Fruit fly (Drosophila melanogaster) whole organism, embryonic: ENCODE data around the gene dbe.

ENCODE experiments used
- Adf1 ChIP-seq: fragments of 200-800 bp; sonication (Bioruptor generic); IDR thresholded peaks from 2 replicates; pipeline ENCODE4 v1.3.6; 2022; ENCODE audit warnings: missing biosample characterization, missing genetic modification characterization
- Antp ChIP-seq: fragments of 200-800 bp; sonication (Bioruptor generic); optimal IDR thresholded peaks from 3 replicates; lab custom pipeline; 2016; ENCODE audit warnings: missing biosample characterization, missing genetic modification characterization
- C15 ChIP-seq: fragments of 200-800 bp; sonication (Bioruptor generic); IDR thresholded peaks from 3 replicates; pipeline ENCODE4 v1.3.6; 2022; ENCODE audit warnings: missing biosample characterization, missing genetic modification characterization
- CG10267 ChIP-seq: fragments of 200-800 bp; sonication (Bioruptor generic); optimal IDR thresholded peaks from 2 replicates; lab custom pipeline; 2018; ENCODE audit warnings: missing biosample characterization, mild to moderate bottlenecking, missing genetic modification characterization, moderate library complexity
- CG10321 ChIP-seq: fragments of 200-800 bp; sonication (Bioruptor generic); IDR thresholded peaks from 2 replicates; pipeline ENCODE4 v1.3.6; 2022; ENCODE audit warnings: missing biosample characterization, missing genetic modification characterization
- CG10462 ChIP-seq: fragments of 200-800 bp; sonication (Bioruptor generic); optimal IDR thresholded peaks from 2 replicates; lab custom pipeline; 2016; ENCODE audit warnings: missing biosample characterization, missing genetic modification characterization
- CG11247 ChIP-seq: fragments of 200-800 bp; sonication (Bioruptor generic); IDR thresholded peaks from 2 replicates; pipeline ENCODE4 v1.3.6; 2022; ENCODE audit warnings: missing biosample characterization, missing genetic modification characterization
- CG11398 ChIP-seq: fragments of 200-800 bp; sonication (Bioruptor generic); optimal IDR thresholded peaks from 2 replicates; lab custom pipeline; 2016; ENCODE audit warnings: missing biosample characterization, missing genetic modification characterization
- CG11504 ChIP-seq: fragments of 200-800 bp; sonication (Bioruptor generic); optimal IDR thresholded peaks from 3 replicates; lab custom pipeline; 2019; ENCODE audit warnings: missing biosample characterization, mild to moderate bottlenecking, missing genetic modification characterization, moderate library complexity
- CG11560 ChIP-seq: fragments of 200-800 bp; sonication (Bioruptor generic); IDR thresholded peaks from 3 replicates; pipeline ENCODE4 v1.3.6; 2022; ENCODE audit warnings: missing biosample characterization, missing genetic modification characterization
- CG11696 ChIP-seq: fragments of 200-800 bp; sonication (Bioruptor generic); IDR thresholded peaks from 2 replicates; pipeline ENCODE4 v1.3.6; 2022; ENCODE audit warnings: missing biosample characterization, missing genetic modification characterization
- CG1233 ChIP-seq: fragments of 200-800 bp; sonication (Bioruptor generic); optimal IDR thresholded peaks from 4 replicates; lab custom pipeline; 2018; ENCODE audit warnings: missing biosample characterization, mild to moderate bottlenecking, missing genetic modification characterization
- CG13296 ChIP-seq: fragments of 200-800 bp; sonication (Bioruptor generic); optimal IDR thresholded peaks from 3 replicates; lab custom pipeline; 2018; ENCODE audit warnings: missing biosample characterization, mild to moderate bottlenecking, missing genetic modification characterization
- CG13424 ChIP-seq: fragments of 200-800 bp; sonication (Bioruptor generic); optimal IDR thresholded peaks from 2 replicates; lab custom pipeline; 2019; ENCODE audit warnings: missing biosample characterization, mild to moderate bottlenecking, missing genetic modification characterization, moderate library complexity
- CG17361 ChIP-seq: fragments of 200-800 bp; sonication (Bioruptor generic); IDR thresholded peaks from 3 replicates; pipeline ENCODE4 v1.3.6; 2022; ENCODE audit warnings: missing biosample characterization, missing genetic modification characterization
- CG3407 ChIP-seq: fragments of 200-800 bp; sonication (Bioruptor generic); optimal IDR thresholded peaks from 2 replicates; lab custom pipeline; 2018; ENCODE audit warnings: missing biosample characterization, mild to moderate bottlenecking, missing genetic modification characterization
- CG3838 ChIP-seq: fragments of 200-800 bp; sonication (Bioruptor generic); optimal IDR thresholded peaks from 3 replicates; lab custom pipeline; 2016; ENCODE audit warnings: missing biosample characterization, missing genetic modification characterization
- CG4617 ChIP-seq: fragments of 200-800 bp; sonication (Bioruptor generic); optimal IDR thresholded peaks from 3 replicates; lab custom pipeline; 2016; ENCODE audit warnings: missing biosample characterization, missing genetic modification characterization, borderline replicate concordance
- CG6854 ChIP-seq: fragments of 200-800 bp; sonication (Bioruptor generic); optimal IDR thresholded peaks from 3 replicates; lab custom pipeline; 2017; ENCODE audit warnings: missing biosample characterization, mild to moderate bottlenecking, missing genetic modification characterization
- CG7271 ChIP-seq: fragments of 200-800 bp; sonication (Bioruptor generic); optimal IDR thresholded peaks from 2 replicates; lab custom pipeline; 2018; ENCODE audit warnings: missing biosample characterization, mild to moderate bottlenecking, missing genetic modification characterization, moderate library complexity
- CG8089 ChIP-seq: fragments of 200-800 bp; sonication (Bioruptor generic); optimal IDR thresholded peaks from 3 replicates; lab custom pipeline; 2016; ENCODE audit warnings: missing biosample characterization, missing genetic modification characterization
- CG8924 ChIP-seq: fragments of 200-800 bp; optimal IDR thresholded peaks from 3 replicates; lab custom pipeline; 2019; ENCODE audit warnings: missing biosample characterization, mild to moderate bottlenecking, missing genetic modification characterization, moderate library complexity
- CrebB ChIP-seq: fragments of 200-800 bp; sonication (Bioruptor generic); optimal IDR thresholded peaks from 3 replicates; lab custom pipeline; 2018; ENCODE audit warnings: missing biosample characterization, mild to moderate bottlenecking, missing genetic modification characterization
- Gug ChIP-seq: fragments of 200-800 bp; sonication (Bioruptor generic); IDR thresholded peaks from 4 replicates; pipeline ENCODE4 v1.3.6; 2022; ENCODE audit warnings: missing biosample characterization, missing genetic modification characterization
- H2.0 ChIP-seq: fragments of 200-800 bp; sonication (Bioruptor generic); IDR thresholded peaks from 2 replicates; pipeline ENCODE4 v1.3.6; 2022; ENCODE audit warnings: missing biosample characterization, missing genetic modification characterization
- Meics ChIP-seq: fragments of 200-800 bp; sonication (Bioruptor generic); optimal IDR thresholded peaks from 2 replicates; lab custom pipeline; 2017; ENCODE audit warnings: missing biosample characterization, mild to moderate bottlenecking, missing genetic modification characterization
- Neu2 ChIP-seq: fragments of 200-800 bp; sonication (Bioruptor generic); optimal IDR thresholded peaks from 3 replicates; lab custom pipeline; 2016; ENCODE audit warnings: missing biosample characterization, missing genetic modification characterization, borderline replicate concordance
- Spps ChIP-seq: fragments of 200-800 bp; sonication (Bioruptor generic); optimal IDR thresholded peaks from 2 replicates; lab custom pipeline; 2018; ENCODE audit warnings: missing biosample characterization, mild to moderate bottlenecking, missing genetic modification characterization
- Sry-δ ChIP-seq: fragments of 200-800 bp; sonication (Bioruptor generic); optimal IDR thresholded peaks from 2 replicates; lab custom pipeline; 2016; ENCODE audit warnings: missing biosample characterization, missing genetic modification characterization
- Xbp1 ChIP-seq: fragments of 200-800 bp; sonication (Bioruptor generic); optimal IDR thresholded peaks from 3 replicates; lab custom pipeline; 2016; ENCODE audit warnings: missing biosample characterization, mild to moderate bottlenecking, missing genetic modification characterization
- Xrp1 ChIP-seq: fragments of 200-800 bp; sonication (Bioruptor generic); IDR thresholded peaks from 2 replicates; pipeline ENCODE4 v1.3.6; 2022; ENCODE audit warnings: missing biosample characterization, missing genetic modification characterization
- ap ChIP-seq: fragments of 200-800 bp; sonication (Bioruptor generic); IDR thresholded peaks from 2 replicates; pipeline ENCODE4 v1.3.6; 2022; ENCODE audit warnings: missing biosample characterization, missing genetic modification characterization
- bcd ChIP-seq: fragments of 200-800 bp; sonication (Bioruptor generic); optimal IDR thresholded peaks from 2 replicates; lab custom pipeline; 2017; ENCODE audit warnings: missing biosample characterization, mild to moderate bottlenecking, missing genetic modification characterization
- cad ChIP-seq: fragments of >200 bp; optimal IDR thresholded peaks from 2 replicates; lab custom pipeline; 2017; ENCODE audit warnings: missing biosample characterization, missing genetic modification characterization
- cato ChIP-seq: fragments of 200-800 bp; sonication (Bioruptor generic); optimal IDR thresholded peaks from 2 replicates; lab custom pipeline; 2016; ENCODE audit warnings: missing biosample characterization, missing genetic modification characterization, borderline replicate concordance
- disco-r ChIP-seq: fragments of 200-800 bp; sonication (Bioruptor generic); optimal IDR thresholded peaks from 2 replicates; lab custom pipeline; 2016; ENCODE audit warnings: missing biosample characterization, missing genetic modification characterization
- dmrt99B ChIP-seq: fragments of 200-800 bp; sonication (Bioruptor generic); optimal IDR thresholded peaks from 2 replicates; lab custom pipeline; 2018; ENCODE audit warnings: missing biosample characterization, mild to moderate bottlenecking, missing genetic modification characterization, moderate library complexity
- gsb ChIP-seq: fragments of 200-800 bp; sonication (Bioruptor generic); IDR thresholded peaks from 2 replicates; pipeline ENCODE4 v1.3.6; 2022; ENCODE audit warnings: missing biosample characterization, missing genetic modification characterization
- hkb ChIP-seq, 2 experiments: fragments of 200-800 bp in 1 of 2; fragments of >200 bp in 1 of 2; sonication (Bioruptor generic) in 1 of 2; IDR thresholded peaks in 1 of 2; optimal IDR thresholded peaks in 1 of 2; 2 replicates each; pipeline versions ENCODE4 v1.3.6 to Lab custom; 2017 to 2022; ENCODE audit warnings: missing biosample characterization in 1 of 2, missing genetic modification characterization in 1 of 2
- lmd ChIP-seq: fragments of 200-800 bp; sonication (Bioruptor generic); IDR thresholded peaks from 2 replicates; pipeline ENCODE4 v1.3.6; 2022; ENCODE audit warnings: missing biosample characterization, missing genetic modification characterization
- nerfin-2 ChIP-seq: fragments of 200-800 bp; sonication (Bioruptor generic); IDR thresholded peaks from 2 replicates; pipeline ENCODE4 v1.3.6; 2022; ENCODE audit warnings: missing biosample characterization, missing genetic modification characterization; ENCODE audit not compliant: partially characterized antibody
- odd ChIP-seq: fragments of 200-800 bp; sonication (Bioruptor generic); optimal IDR thresholded peaks from 2 replicates; lab custom pipeline; 2017; ENCODE audit warnings: missing biosample characterization, mild to moderate bottlenecking, missing genetic modification characterization
- pan ChIP-seq, 4 experiments: fragments of >200 bp in 3 of 4; fragments of 200-800 bp in 1 of 4; sonication (Bioruptor generic) in 1 of 4; optimal IDR thresholded peaks in 3 of 4; IDR thresholded peaks in 1 of 4; 2 replicates each; pipeline versions ENCODE4 v1.3.6 to Lab custom; 2017 to 2022; ENCODE audit warnings: missing biosample characterization in 2 of 4, missing genetic modification characterization in 2 of 4, mixed read lengths in 1 of 4
- pfk ChIP-seq: fragments of 200-800 bp; sonication (Bioruptor generic); optimal IDR thresholded peaks from 2 replicates; lab custom pipeline; 2018; ENCODE audit warnings: missing biosample characterization, mild to moderate bottlenecking, missing genetic modification characterization, moderate library complexity
- prd ChIP-seq, 3 experiments: fragments of >200 bp in 2 of 3; fragments of 200-800 bp in 1 of 3; sonication (Bioruptor generic) in 1 of 3; optimal IDR thresholded peaks in 2 of 3; IDR thresholded peaks in 1 of 3; 2 replicates in 2 of 3; 3 replicates in 1 of 3; pipeline versions ENCODE4 v1.3.6 to Lab custom; 2017 to 2022; ENCODE audit warnings: missing biosample characterization in 1 of 3, missing genetic modification characterization in 1 of 3
- sna ChIP-seq: fragments of 200-800 bp; sonication (Bioruptor generic); IDR thresholded peaks from 2 replicates; pipeline ENCODE4 v1.3.6; 2022; ENCODE audit warnings: missing biosample characterization, missing genetic modification characterization; ENCODE audit not compliant: partially characterized antibody
- tin ChIP-seq: fragments of 200-800 bp; sonication (Bioruptor generic); optimal IDR thresholded peaks from 3 replicates; lab custom pipeline; 2016; ENCODE audit warnings: missing biosample characterization, missing genetic modification characterization
- zf30C ChIP-seq: fragments of 200-800 bp; sonication (Bioruptor generic); optimal IDR thresholded peaks from 3 replicates; lab custom pipeline; 2018; ENCODE audit warnings: missing biosample characterization, mild to moderate bottlenecking, missing genetic modification characterization

dbe gene

dm6 chr2L:845341-846004 is 24.2 kb downstream of the dbe start (continued):
- peak; percentile 88; the same call in 3 of the 4 replicates for TF ChIP-seq Gug (GFP tag; lab: Robert Waterston, UW)
- TF ChIP-seq CG4617 (GFP tag; lab: Kevin White, UChicago): peak; percentile 38
- TF ChIP-seq zf30C (GFP tag; lab: Kevin White, UChicago): peak; percentile 64
- no peak for TF ChIP-seq prd (optimal IDR thresholded peaks at IDR 0.05; lab: Kevin White, UChicago)
- TF ChIP-seq prd (GFP tag; IDR thresholded peaks at IDR 0.05; lab: Robert Waterston, UW): peak; percentile 91
- peak; percentile 90 for TF ChIP-seq Meics (GFP tag; lab: Kevin White, UChicago)
- TF ChIP-seq cad: no peak
- TF ChIP-seq CG10321 (GFP tag; lab: Robert Waterston, UW): peak; percentile 68
- TF ChIP-seq lmd (GFP tag; lab: Robert Waterston, UW): peak; percentile 93
- TF ChIP-seq gsb (GFP tag; lab: Robert Waterston, UW): peak; percentile 82
- TF ChIP-seq C15 (GFP tag; lab: Robert Waterston, UW): peak; percentile 84
- no peak for TF ChIP-seq pan (optimal IDR thresholded peaks at IDR 0.05; lab: Kevin White, UChicago)
- peak in 1 of 2 experiments; percentile 92 for TF ChIP-seq pan (GFP tag; optimal IDR thresholded peaks at IDR 0.05 in 1 of 2, IDR thresholded peaks at IDR 0.05 in 1 of 2)
- TF ChIP-seq cato (GFP tag; lab: Kevin White, UChicago): peak; percentile 48
- TF ChIP-seq CG11247 (GFP tag; lab: Robert Waterston, UW): peak; percentile 87
- TF ChIP-seq nerfin-2 (GFP tag; lab: Robert Waterston, UW): no peak
- peak; percentile 75 for TF ChIP-seq CG11696 (GFP tag; lab: Robert Waterston, UW)
- TF ChIP-seq CG11560 (tag; lab: Robert Waterston, UW): peak; percentile 78
- no peak for TF ChIP-seq pfk (GFP tag; lab: Kevin White, UChicago)
- no peak for TF ChIP-seq Neu2 (GFP tag; lab: Kevin White, UChicago)
- TF ChIP-seq CG11504: peak; percentile 88
- no peak for TF ChIP-seq sna (GFP tag; lab: Robert Waterston, UW)
- peak; percentile 92 for TF ChIP-seq dmrt99B (tag; lab: Kevin White, UChicago)
- TF ChIP-seq CG17361: peak; percentile 71; the same call in 2 of the 3 replicates
- TF ChIP-seq CG7271: no peak
- TF ChIP-seq Xrp1 (GFP tag; lab: Robert Waterston, UW): peak; percentile 89
- peak; percentile 50 for TF ChIP-seq CG3838 (GFP tag; lab: Kevin White, UChicago)
- peak; percentile 68 for TF ChIP-seq CG10267 (tag; lab: Kevin White, UChicago)
- peak; percentile 78 for TF ChIP-seq odd (GFP tag; lab: Kevin White, UChicago)
- TF ChIP-seq CG10462 (GFP tag; lab: Kevin White, UChicago): peak; percentile 16
- TF ChIP-seq Xbp1: peak; percentile 90
- TF ChIP-seq Antp (GFP tag; lab: Kevin White, UChicago): peak; percentile 92
- TF ChIP-seq Adf1: peak; percentile 67
- peak; percentile 49 for TF ChIP-seq Sry-δ (GFP tag; lab: Kevin White, UChicago)
- peak; percentile 72 for TF ChIP-seq CG1233 (GFP tag; lab: Kevin White, UChicago)
- TF ChIP-seq CG8089 (GFP tag; lab: Kevin White, UChicago): peak; percentile 83
- TF ChIP-seq Spps (tag; lab: Kevin White, UChicago): peak; percentile 6
- TF ChIP-seq CG3407: peak; percentile 78
- peak; percentile 71 for TF ChIP-seq CG11398 (GFP tag; lab: Kevin White, UChicago)
- peak; percentile 80 for TF ChIP-seq tin (GFP tag; lab: Kevin White, UChicago)
- TF ChIP-seq CG13424 (tag; lab: Kevin White, UChicago): peak; percentile 91
- TF ChIP-seq hkb (optimal IDR thresholded peaks at IDR 0.05; lab: Kevin White, UChicago): no peak
- TF ChIP-seq hkb (GFP tag; IDR thresholded peaks at IDR 0.05; lab: Robert Waterston, UW): peak; percentile 92
- peak; percentile 92 for TF ChIP-seq H2.0 (GFP tag; lab: Robert Waterston, UW)
- peak; percentile 58 for TF ChIP-seq CG6854 (GFP tag; lab: Kevin White, UChicago)
- TF ChIP-seq ap (GFP tag; lab: Robert Waterston, UW): peak; percentile 92
- peak; percentile 82 for TF ChIP-seq CrebB (tag; lab: Kevin White, UChicago)
- TF ChIP-seq bcd (GFP tag; lab: Kevin White, UChicago): peak; percentile 86
- peak; percentile 73 for TF ChIP-seq disco-r (GFP tag; lab: Kevin White, UChicago)
- peak; percentile 87 for TF ChIP-seq CG8924
- peak; percentile 82 for TF ChIP-seq CG13296 (GFP tag; lab: Kevin White, UChicago)
